Worm (Caenorhabditis elegans) whole organism, midembryonic: ENCODE results near the gene cyp-13B1.

Experiments used
- cog-1 ChIP-seq: sonication (generic microtip); optimal IDR thresholded peaks from 2 replicates; lab custom pipeline; 2016; ENCODE audit warnings: missing genetic modification characterization, missing compliant biosample characterization
- flt-1 ChIP-seq: fragments of 200-800 bp; sonication (Bioruptor generic); IDR thresholded peaks from 2 replicates; pipeline ENCODE4 v1.3.6; 2022; ENCODE audit warnings: missing genetic modification characterization, missing compliant biosample characterization
- klf-2 ChIP-seq: fragments of 200-800 bp; sonication (Bioruptor generic); conservative IDR thresholded peaks from 2 replicates; pipeline ENCODE4 v1.3.6; 2022; ENCODE audit warnings: missing genetic modification reagents, missing genetic modification characterization, missing compliant biosample characterization
- med-1 ChIP-seq: sonication (generic microtip); optimal IDR thresholded peaks from 2 replicates; lab custom pipeline; 2017; ENCODE audit warnings: missing genetic modification characterization, mild to moderate bottlenecking, missing compliant biosample characterization, antibody characterized with exemption, missing genetic modification reagents; ENCODE audit not compliant: insufficient read depth
- tab-1 ChIP-seq: fragments of 200-800 bp; sonication (Bioruptor generic); IDR thresholded peaks from 2 replicates; pipeline ENCODE4 v1.3.6; 2022; ENCODE audit warnings: missing genetic modification characterization, missing compliant biosample characterization
- ztf-23 ChIP-seq: fragments of 200-800 bp; sonication (Bioruptor generic); IDR thresholded peaks from 2 replicates; pipeline ENCODE4 v1.3.6; 2022; ENCODE audit warnings: missing genetic modification reagents, missing genetic modification characterization, missing compliant biosample characterization
- ztf-29 ChIP-seq: fragments of 200-800 bp; sonication (Bioruptor generic); IDR thresholded peaks from 2 replicates; pipeline ENCODE4 v1.3.6; 2022; ENCODE audit warnings: missing genetic modification reagents, missing genetic modification characterization, missing compliant biosample characterization

DNA sequence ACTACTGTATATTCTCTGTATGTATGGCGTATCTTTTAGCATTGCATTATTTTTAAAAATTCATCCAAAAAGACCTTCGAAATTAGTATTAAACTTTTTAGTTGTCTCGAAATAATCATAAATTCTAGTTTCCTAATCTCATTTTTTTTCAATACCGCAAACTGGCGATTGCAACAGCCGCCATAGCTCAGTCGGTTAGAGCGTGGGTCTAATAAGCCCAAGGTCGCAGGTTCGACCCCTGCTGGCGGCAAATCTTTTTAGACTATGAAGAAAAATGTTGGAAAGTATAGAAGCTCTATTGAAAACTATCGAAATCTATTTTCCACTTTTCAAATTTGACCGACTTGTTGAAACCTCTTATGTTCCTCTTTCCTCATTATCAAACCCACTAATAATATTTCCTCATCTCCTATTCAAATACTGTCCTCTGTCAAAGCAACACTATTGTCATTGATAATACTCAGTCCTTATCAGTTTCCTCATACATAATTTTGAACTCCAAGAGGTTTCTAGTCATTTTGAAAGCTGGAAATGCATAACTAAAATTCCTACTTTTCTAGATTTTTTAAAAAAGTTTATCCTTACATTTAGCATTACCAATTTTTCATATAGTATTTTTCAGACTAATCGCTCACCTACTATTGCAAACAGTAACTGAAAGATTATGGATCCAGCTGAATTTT lies 26.5 kb upstream of the cyp-13B1 start, which contains the start of gene jmjd-3.3:
- no peak for TF ChIP-seq ztf-23 (GFP tag; lab: Robert Waterston, UW)
- TF ChIP-seq cog-1 (tag; lab: Kevin White, UChicago) = no peak
- no peak for TF ChIP-seq tab-1
- no peak for TF ChIP-seq klf-2 (GFP tag; lab: Robert Waterston, UW)
- no peak for TF ChIP-seq med-1 (GFP tag; lab: Kevin White, UChicago)
- no peak for TF ChIP-seq flt-1
- no peak for TF ChIP-seq ztf-29 (GFP tag; lab: Robert Waterston, UW)
